Worm (Caenorhabditis elegans) whole organism, L3 larva: ENCODE results near the gene ZK380.4.

Experiments used
- egl-27 ChIP-seq: sonication (generic microtip); optimal IDR thresholded peaks from 4 replicates; lab custom pipeline; 2017; ENCODE audit warnings: missing biosample characterization, missing genetic modification reagents, missing genetic modification characterization
- elt-2 ChIP-seq: sonication (generic microtip); optimal IDR thresholded peaks from 2 replicates; lab custom pipeline; 2016; ENCODE audit warnings: missing genetic modification reagents, mild to moderate bottlenecking, missing genetic modification characterization, missing compliant biosample characterization
- fos-1 ChIP-seq: fragments of 150-350 bp; optimal IDR thresholded peaks from 2 replicates; lab custom pipeline; 2014; ENCODE audit warnings: missing biosample characterization, missing genetic modification characterization
- lin-39 ChIP-seq: fragments of 150-350 bp; optimal IDR thresholded peaks from 2 replicates; lab custom pipeline; 2018; ENCODE audit warnings: missing biosample characterization, missing genetic modification reagents, missing genetic modification characterization
- mdl-1 ChIP-seq: fragments of 150-350 bp; optimal IDR thresholded peaks from 2 replicates; lab custom pipeline; 2014; ENCODE audit warnings: missing biosample characterization, missing genetic modification characterization
- nhr-25 ChIP-seq: sonication (generic microtip); optimal IDR thresholded peaks from 2 replicates; lab custom pipeline; 2017; ENCODE audit warnings: missing biosample characterization, missing genetic modification characterization
- pha-4 ChIP-seq: fragments of 150-350 bp; optimal IDR thresholded peaks from 2 replicates; lab custom pipeline; 2014; ENCODE audit warnings: missing biosample characterization, missing genetic modification reagents, missing genetic modification characterization
- tbx-2 ChIP-seq: sonication (generic microtip); optimal IDR thresholded peaks from 2 replicates; lab custom pipeline; 2016; ENCODE audit warnings: mild to moderate bottlenecking, missing genetic modification characterization, missing compliant biosample characterization
- ztf-4 ChIP-seq: fragments of 150-350 bp; optimal IDR thresholded peaks from 2 replicates; lab custom pipeline; 2014; ENCODE audit warnings: missing biosample characterization, missing genetic modification characterization

DNA sequence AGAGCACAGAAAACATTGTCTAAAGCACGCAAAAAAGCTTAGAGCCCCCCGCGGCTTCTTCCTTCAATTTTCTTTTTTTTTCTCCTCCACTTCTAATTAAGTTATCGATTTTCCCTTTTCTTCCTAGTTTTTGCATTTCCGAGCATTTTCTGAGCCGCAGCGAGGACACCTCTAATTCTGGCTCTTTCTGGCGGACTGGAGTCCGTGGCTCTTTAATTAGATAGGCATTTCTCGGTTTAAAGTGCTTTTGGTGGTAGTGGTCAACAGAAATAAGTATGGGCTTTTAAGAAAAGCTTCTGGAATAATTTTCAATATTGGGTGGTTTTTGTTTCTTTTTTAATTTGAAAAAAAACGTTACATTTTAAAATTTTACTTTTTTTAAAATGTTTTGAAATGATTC lies 50.2 kb downstream of the ZK380.4 start:
- TF ChIP-seq ztf-4 (tag; lab: Kevin White, UChicago), result no peak
- TF ChIP-seq mdl-1 (tag; lab: Kevin White, UChicago), result no peak
- TF ChIP-seq fos-1 (tag; lab: Kevin White, UChicago), result no peak
- TF ChIP-seq elt-2 (tag; lab: Kevin White, UChicago), result no peak
- no peak for TF ChIP-seq egl-27
- no peak for TF ChIP-seq nhr-25
- no peak for TF ChIP-seq lin-39 (tag; lab: Kevin White, UChicago)
- TF ChIP-seq tbx-2 (tag; lab: Kevin White, UChicago), result no peak
- TF ChIP-seq pha-4 (tag; lab: Kevin White, UChicago), result no peak
